Fruit fly (Drosophila melanogaster): ENCODE measurements around the gene Arfrp1.

Arfrp1 gene

dm6 chrX:9120828-9121754, 14.2 kb downstream of the Arfrp1 start:
- TF ChIP-seq CG17806 (tag; optimal IDR thresholded peaks at IDR 0.05) (peak; percentile 29), CG14655 (GFP tag; optimal IDR thresholded peaks at IDR 0.05) (peak; percentile 39), CG9948 (tag; optimal IDR thresholded peaks at IDR 0.05) (peak; percentile 34), CG4496 (GFP tag; IDR thresholded peaks at IDR 0.05) (0 out of 3 replicates have a peak, but pooled peaks have one; percentile 27), Snoo (tag; optimal IDR thresholded peaks at IDR 0.05) (peak; percentile 35), CG15710 (tag; optimal IDR thresholded peaks at IDR 0.05) (peak; percentile 21), Pif1A (GFP tag; optimal IDR thresholded peaks at IDR 0.05) (peak; percentile 28), CG8301 (tag; optimal IDR thresholded peaks at IDR 0.05) (peak; percentile 36), CG32121 (GFP tag; IDR thresholded peaks at IDR 0.05) (peak; percentile 29; the same call in 1 of the 2 replicates), gl (tag; optimal IDR thresholded peaks at IDR 0.05) (no peak), Pif1B (GFP tag; optimal IDR thresholded peaks at IDR 0.05) (peak; percentile 16), CG8159 (tag; optimal IDR thresholded peaks at IDR 0.05) (peak; percentile 53), CG12605 (GFP tag; IDR thresholded peaks at IDR 0.05) (no peak), CG34367 (tag; optimal IDR thresholded peaks at IDR 0.05) (no peak)

- 0 out of 3 replicates have a peak, but pooled peaks have one; percentile 27 for TF ChIP-seq fd96Ca (GFP tag; IDR thresholded peaks at IDR 0.05)
- TF ChIP-seq rn (GFP tag; IDR thresholded peaks at IDR 0.05), result no peak
These were observed 15.6 kb downstream of the Arfrp1 start for dm6 chrX:9122492-9122891.

- TF ChIP-seq CG14655 (GFP tag; optimal IDR thresholded peaks at IDR 0.05) (peak; percentile 10), fd96Ca (GFP tag; IDR thresholded peaks at IDR 0.05) (no peak), CG15710 (tag; optimal IDR thresholded peaks at IDR 0.05) (no peak), D1 (tag; optimal IDR thresholded peaks at IDR 0.05) (no peak)
These were observed 20.6 kb downstream of the Arfrp1 start for dm6 chrX:9127264-9128011.

dm6 chrX:9128012-9128280, 21.1 kb downstream of the Arfrp1 start:
- no peak for TF ChIP-seq CG32121 (GFP tag; IDR thresholded peaks at IDR 0.05)
- TF ChIP-seq CG14655 (GFP tag; optimal IDR thresholded peaks at IDR 0.05), result no peak
- no peak for TF ChIP-seq CG8159 (tag; optimal IDR thresholded peaks at IDR 0.05)
- no peak for TF ChIP-seq fd96Ca (GFP tag; IDR thresholded peaks at IDR 0.05)
- no peak for TF ChIP-seq Ets98B (GFP tag; IDR thresholded peaks at IDR 0.05)
- TF ChIP-seq Pif1B (GFP tag; optimal IDR thresholded peaks at IDR 0.05), result no peak
- no peak for TF ChIP-seq CG13204 (GFP tag; optimal IDR thresholded peaks at IDR 0.05)
- no peak for TF ChIP-seq CG9948 (tag; optimal IDR thresholded peaks at IDR 0.05)
- TF ChIP-seq CG15710 (tag; optimal IDR thresholded peaks at IDR 0.05), result no peak

- TF ChIP-seq CG8159 (tag; optimal IDR thresholded peaks at IDR 0.05), result no peak
These were observed 22.6 kb downstream of the Arfrp1 start for dm6 chrX:9129436-9129835.

- TF ChIP-seq CG12605 (GFP tag; IDR thresholded peaks at IDR 0.05), result no peak
- no peak for TF ChIP-seq CG17806 (tag; optimal IDR thresholded peaks at IDR 0.05)
These were observed 23.4 kb downstream of the Arfrp1 start for dm6 chrX:9130243-9130642.

dm6 chrX:9131523-9131922, 24.7 kb downstream of the Arfrp1 start:
- no peak for TF ChIP-seq CG9948 (tag; optimal IDR thresholded peaks at IDR 0.05)
- no peak for TF ChIP-seq CG8159 (tag; optimal IDR thresholded peaks at IDR 0.05)
- no peak for TF ChIP-seq CG4496 (GFP tag; IDR thresholded peaks at IDR 0.05)
- no peak for TF ChIP-seq CG12605 (GFP tag; IDR thresholded peaks at IDR 0.05)
- TF ChIP-seq Ets98B (GFP tag; IDR thresholded peaks at IDR 0.05), result no peak
- TF ChIP-seq CG14655 (GFP tag; optimal IDR thresholded peaks at IDR 0.05), result no peak
- no peak for TF ChIP-seq D1 (tag; optimal IDR thresholded peaks at IDR 0.05)
- no peak for TF ChIP-seq CG32121 (GFP tag; IDR thresholded peaks at IDR 0.05)
- no peak for TF ChIP-seq Pif1A (GFP tag; optimal IDR thresholded peaks at IDR 0.05)
- TF ChIP-seq rn (GFP tag; IDR thresholded peaks at IDR 0.05), result no peak
- no peak for TF ChIP-seq Pif1B (GFP tag; optimal IDR thresholded peaks at IDR 0.05)
- no peak for TF ChIP-seq Snoo (tag; optimal IDR thresholded peaks at IDR 0.05)
- no peak for TF ChIP-seq gl (tag; optimal IDR thresholded peaks at IDR 0.05)
- TF ChIP-seq fd96Ca (GFP tag; IDR thresholded peaks at IDR 0.05), result no peak
- TF ChIP-seq EcR (GFP tag; optimal IDR thresholded peaks at IDR 0.05), result no peak
- no peak for TF ChIP-seq CG15710 (tag; optimal IDR thresholded peaks at IDR 0.05)
- no peak for TF ChIP-seq CG8301 (tag; optimal IDR thresholded peaks at IDR 0.05)
- no peak for TF ChIP-seq CG17806 (tag; optimal IDR thresholded peaks at IDR 0.05)
- no peak for TF ChIP-seq CG34367 (tag; optimal IDR thresholded peaks at IDR 0.05)
- no peak for TF ChIP-seq CG10348 (GFP tag; IDR thresholded peaks at IDR 0.05)

All from whole organism, pupa.